Fruit fly (Drosophila melanogaster) whole organism, wandering third instar larva: ENCODE results near the gene solo.

ENCODE experiments used
- Abd-B ChIP-seq: fragments of >200 bp; optimal IDR thresholded peaks from 2 replicates; lab custom pipeline; 2017; ENCODE audit warnings: missing biosample characterization, missing genetic modification characterization
- CG32264 ChIP-seq: fragments of 200-800 bp; sonication (Bioruptor generic); optimal IDR thresholded peaks from 2 replicates; lab custom pipeline; 2016; ENCODE audit warnings: missing biosample characterization, missing genetic modification characterization
- CG9705 ChIP-seq: fragments of 200-800 bp; sonication (Bioruptor generic); optimal IDR thresholded peaks from 2 replicates; lab custom pipeline; 2018; ENCODE audit warnings: missing biosample characterization, mild to moderate bottlenecking, missing genetic modification characterization
- CrebA ChIP-seq: fragments of 200-800 bp; sonication (Bioruptor generic); optimal IDR thresholded peaks from 2 replicates; lab custom pipeline; 2016; ENCODE audit warnings: missing biosample characterization, mild to moderate bottlenecking, missing genetic modification characterization, borderline replicate concordance
- Dfd ChIP-seq: fragments of >200 bp; optimal IDR thresholded peaks from 2 replicates; lab custom pipeline; 2017; ENCODE audit warnings: missing biosample characterization, missing genetic modification characterization
- Dif ChIP-seq: fragments of 200-275, 200-300 bp; sonication (Bioruptor generic); optimal IDR thresholded peaks from 2 replicates; lab custom pipeline; 2018; ENCODE audit warnings: missing biosample characterization, missing genetic modification characterization; ENCODE audit not compliant: partially characterized antibody
- GATAd ChIP-seq: sonication (Bioruptor generic); optimal IDR thresholded peaks from 2 replicates; lab custom pipeline; 2016; ENCODE audit warnings: missing biosample characterization, missing genetic modification characterization
- HLH106 ChIP-seq: fragments of 200-800 bp; optimal IDR thresholded peaks from 3 replicates; lab custom pipeline; 2019; ENCODE audit warnings: missing biosample characterization, mild to moderate bottlenecking, missing genetic modification characterization, moderate library complexity
- Hnf4 ChIP-seq: fragments of 200-800 bp; sonication (Bioruptor generic); optimal IDR thresholded peaks from 2 replicates; lab custom pipeline; 2016; ENCODE audit warnings: missing biosample characterization, mild to moderate bottlenecking, missing genetic modification characterization
- Hr78 ChIP-seq: fragments of >200 bp; optimal IDR thresholded peaks from 2 replicates; lab custom pipeline; 2017; ENCODE audit warnings: missing biosample characterization, missing genetic modification characterization
- Hr83 ChIP-seq: fragments of 200-300 bp; sonication (Bioruptor generic); optimal IDR thresholded peaks from 2 replicates; lab custom pipeline; 2016; ENCODE audit warnings: missing biosample characterization, mild to moderate bottlenecking, missing genetic modification characterization, moderate library complexity; ENCODE audit not compliant: poor library complexity, severe bottlenecking
- Jra ChIP-seq: sonication (Bioruptor generic); optimal IDR thresholded peaks from 2 replicates; lab custom pipeline; 2016; ENCODE audit warnings: missing biosample characterization, missing genetic modification characterization
- Mio ChIP-seq: sonication (Bioruptor generic); optimal IDR thresholded peaks from 2 replicates; lab custom pipeline; 2016; ENCODE audit warnings: missing biosample characterization, missing genetic modification characterization
- Myc ChIP-seq: fragments of >200 bp; optimal IDR thresholded peaks from 2 replicates; lab custom pipeline; 2017
- N ChIP-seq: fragments of >200 bp; optimal IDR thresholded peaks from 2 replicates; lab custom pipeline; 2018; ENCODE audit warnings: missing biosample characterization, missing external identifiers, missing genetic modification characterization
- OdsH ChIP-seq: fragments of 200-800 bp; sonication (Bioruptor generic); optimal IDR thresholded peaks from 2 replicates; lab custom pipeline; 2016; ENCODE audit warnings: missing biosample characterization, mild to moderate bottlenecking, missing genetic modification characterization
- Rel ChIP-seq, 2 experiments: fragments of 200-800 bp; sonication (Bioruptor generic) in 1 of 2; optimal IDR thresholded peaks; 2 replicates in 1 of 2; 3 replicates in 1 of 2; lab custom pipeline; 2016 to 2019; ENCODE audit warnings: mild to moderate bottlenecking in 2 of 2, missing biosample characterization in 2 of 2, missing genetic modification characterization in 2 of 2, moderate library complexity in 1 of 2
- Sp1 ChIP-seq: fragments of 200-800 bp; sonication (Bioruptor generic); optimal IDR thresholded peaks from 3 replicates; lab custom pipeline; 2019; ENCODE audit warnings: missing biosample characterization, mild to moderate bottlenecking, missing genetic modification characterization, moderate library complexity
- Vsx2 ChIP-seq: fragments of 200-300, 225-300 bp; sonication (Bioruptor generic); optimal IDR thresholded peaks from 2 replicates; lab custom pipeline; 2018; ENCODE audit warnings: missing biosample characterization, missing genetic modification characterization; ENCODE audit not compliant: partially characterized antibody
- br ChIP-seq: fragments of 200-800 bp; sonication (Bioruptor generic); optimal IDR thresholded peaks from 2 replicates; lab custom pipeline; 2016; ENCODE audit warnings: missing biosample characterization, missing genetic modification characterization
- brk ChIP-seq: fragments of 200-800 bp; sonication (Bioruptor generic); optimal IDR thresholded peaks from 2 replicates; lab custom pipeline; 2016; ENCODE audit warnings: missing biosample characterization, mild to moderate bottlenecking, missing genetic modification characterization
- dl ChIP-seq, 2 experiments: fragments of 175-275, 200-275 bp in 1 of 2; fragments of 200-275 bp in 1 of 2; sonication (Bioruptor generic); optimal IDR thresholded peaks; lab custom pipeline; 2018; ENCODE audit warnings: mild to moderate bottlenecking in 2 of 2, missing biosample characterization in 2 of 2, missing genetic modification characterization in 2 of 2, moderate library complexity in 2 of 2; ENCODE audit not compliant: partially characterized antibody in 2 of 2, insufficient read depth in 1 of 2
- dmrt93B ChIP-seq: fragments of 200-800 bp; sonication (Bioruptor generic); optimal IDR thresholded peaks from 2 replicates; lab custom pipeline; 2018; ENCODE audit warnings: missing biosample characterization, mild to moderate bottlenecking, missing genetic modification characterization
- dsf ChIP-seq: sonication (Bioruptor generic); optimal IDR thresholded peaks from 2 replicates; lab custom pipeline; 2016; ENCODE audit warnings: missing biosample characterization, missing genetic modification characterization, borderline replicate concordance
- ey ChIP-seq: fragments of 200-800 bp; sonication (Bioruptor generic); optimal IDR thresholded peaks from 2 replicates; lab custom pipeline; 2016; ENCODE audit warnings: missing biosample characterization, missing genetic modification characterization
- foxo ChIP-seq, 2 experiments: fragments of 200-800 bp; sonication (Bioruptor generic); optimal IDR thresholded peaks; 2 replicates in 1 of 2; 3 replicates in 1 of 2; lab custom pipeline; 2016 to 2017; ENCODE audit warnings: missing biosample characterization in 2 of 2, missing genetic modification characterization in 2 of 2
- fru ChIP-seq: fragments of 200-800 bp; sonication (Bioruptor generic); optimal IDR thresholded peaks from 3 replicates; lab custom pipeline; 2016; ENCODE audit warnings: missing biosample characterization, mild to moderate bottlenecking, missing genetic modification characterization
- h ChIP-seq: fragments of 200-800 bp; sonication (Bioruptor generic); optimal IDR thresholded peaks from 3 replicates; lab custom pipeline; 2016; ENCODE audit warnings: missing biosample characterization, mild to moderate bottlenecking, missing genetic modification characterization
- jim ChIP-seq: fragments of 175-275, 200-325 bp; sonication (Bioruptor generic); optimal IDR thresholded peaks from 2 replicates; lab custom pipeline; 2016; ENCODE audit warnings: missing biosample characterization, mild to moderate bottlenecking, missing genetic modification characterization
- lola ChIP-seq: fragments of >200 bp; optimal IDR thresholded peaks from 2 replicates; lab custom pipeline; 2017; ENCODE audit warnings: missing biosample characterization, missing genetic modification characterization
- pan ChIP-seq: fragments of >200 bp; optimal IDR thresholded peaks from 2 replicates; lab custom pipeline; 2017
- psq ChIP-seq: fragments of 200-800 bp; sonication (Bioruptor generic); optimal IDR thresholded peaks from 3 replicates; lab custom pipeline; 2017; ENCODE audit warnings: missing biosample characterization, mild to moderate bottlenecking, missing genetic modification characterization, moderate library complexity
- rgr ChIP-seq: fragments of 200-800 bp; sonication (Bioruptor generic); optimal IDR thresholded peaks from 3 replicates; lab custom pipeline; 2016; ENCODE audit warnings: missing biosample characterization, mild to moderate bottlenecking, missing genetic modification characterization
- sage ChIP-seq: fragments of 200-800 bp; sonication (Bioruptor generic); optimal IDR thresholded peaks from 2 replicates; lab custom pipeline; 2016; ENCODE audit warnings: missing biosample characterization, mild to moderate bottlenecking, missing genetic modification characterization
- sv ChIP-seq: fragments of 200-800 bp; sonication (Bioruptor generic); optimal IDR thresholded peaks from 3 replicates; lab custom pipeline; 2016; ENCODE audit warnings: missing biosample characterization, missing genetic modification characterization
- tai ChIP-seq: sonication (Bioruptor generic); optimal IDR thresholded peaks from 2 replicates; lab custom pipeline; 2016; ENCODE audit warnings: missing biosample characterization, missing genetic modification characterization
- usp ChIP-seq: fragments of >200 bp; optimal IDR thresholded peaks from 2 replicates; lab custom pipeline; 2017; ENCODE audit warnings: missing biosample characterization, missing genetic modification characterization
- woc ChIP-seq: sonication (Bioruptor generic); optimal IDR thresholded peaks from 2 replicates; lab custom pipeline; 2016; ENCODE audit warnings: missing biosample characterization, mild to moderate bottlenecking, missing genetic modification characterization

solo gene

DNA sequence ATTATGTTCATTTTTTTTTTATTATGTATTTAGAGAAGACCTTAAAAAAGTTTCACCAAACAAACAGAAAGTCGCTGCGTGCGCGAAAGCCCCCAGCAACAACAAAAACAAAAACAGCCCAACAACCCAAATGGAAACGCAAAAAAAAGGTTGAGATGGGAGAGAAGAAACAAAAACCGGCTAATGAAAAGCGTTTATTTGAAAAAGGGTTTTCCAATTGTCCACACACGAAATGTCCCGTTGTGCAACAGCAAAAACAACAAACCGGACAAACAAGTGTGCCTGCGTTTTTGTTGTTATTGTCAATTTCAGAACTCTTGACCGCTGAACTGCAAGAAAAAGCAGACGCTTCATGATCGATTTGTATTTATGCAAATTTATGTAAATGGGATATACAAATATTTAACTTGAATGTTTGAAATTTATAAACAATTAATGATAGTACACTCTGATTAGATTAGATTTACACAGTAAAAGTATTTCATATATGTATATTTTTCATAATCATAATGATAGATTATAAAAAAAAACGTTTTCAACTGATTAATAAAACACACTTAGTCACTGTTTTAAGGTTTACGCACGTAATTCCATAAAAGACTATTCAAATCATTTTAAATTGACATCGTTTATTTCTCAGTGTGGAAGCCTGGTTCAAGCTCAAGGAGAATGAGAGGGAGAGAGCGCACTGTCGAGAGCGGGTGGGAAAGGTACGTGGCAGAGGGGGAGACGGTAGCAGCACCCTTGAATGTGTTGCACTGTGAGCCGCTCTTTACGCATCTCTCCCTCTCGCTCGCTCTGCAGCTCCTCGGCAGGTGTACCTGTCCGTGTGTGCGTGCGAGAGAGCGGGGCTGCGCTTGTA lies 4.9 kb upstream of the solo start:
- no peak for TF ChIP-seq dsf (GFP tag; lab: Kevin White, UChicago)
- TF ChIP-seq Myc = no peak
- peak; percentile 66 for TF ChIP-seq Hnf4 (GFP tag; lab: Kevin White, UChicago)
- peak; percentile 79 for TF ChIP-seq woc (GFP tag; lab: Kevin White, UChicago)
- TF ChIP-seq dmrt93B (GFP tag; lab: Kevin White, UChicago) = peak; percentile 75
- peak in 1 of 2 experiments; percentile 88 for TF ChIP-seq foxo (GFP tag; optimal IDR thresholded peaks at IDR 0.05; lab: Kevin White, UChicago)
- TF ChIP-seq CrebA (GFP tag; lab: Kevin White, UChicago) = no peak
- TF ChIP-seq Dfd (GFP tag; lab: Kevin White, UChicago) = no peak
- no peak for TF ChIP-seq Mio (GFP tag; lab: Kevin White, UChicago)
- TF ChIP-seq HLH106 (tag; lab: Kevin White, UChicago) = peak; percentile 84
- no peak for TF ChIP-seq Rel (GFP tag; optimal IDR thresholded peaks at IDR 0.05; lab: Kevin White, UChicago)
- peak; percentile 13 for TF ChIP-seq Rel (tag; optimal IDR thresholded peaks at IDR 0.05; lab: Kevin White, UChicago)
- peak; percentile 19 for TF ChIP-seq Hr83 (GFP tag; lab: Kevin White, UChicago)
- peak; percentile 85 for TF ChIP-seq rgr
- TF ChIP-seq ey (GFP tag; lab: Kevin White, UChicago) = peak; percentile 69
- TF ChIP-seq CG9705 (GFP tag; lab: Kevin White, UChicago) = peak; percentile 62
- peak; percentile 65 for TF ChIP-seq Vsx2 (GFP tag; lab: Kevin White, UChicago)
- TF ChIP-seq Abd-B (GFP tag; lab: Kevin White, UChicago) = no peak
- peak; percentile 89 for TF ChIP-seq Dif (GFP tag; lab: Kevin White, UChicago)
- TF ChIP-seq psq (GFP tag; lab: Kevin White, UChicago) = peak; percentile 81
- no peak for TF ChIP-seq CG32264 (GFP tag; lab: Kevin White, UChicago)
- no peak for TF ChIP-seq lola (GFP tag; lab: Kevin White, UChicago)
- no peak for TF ChIP-seq Hr78
- no peak for TF ChIP-seq usp
- TF ChIP-seq jim (GFP tag; lab: Kevin White, UChicago) = no peak
- peak; percentile 61 for TF ChIP-seq brk (GFP tag; lab: Kevin White, UChicago)
- TF ChIP-seq GATAd = no peak
- peak; percentile 84 for TF ChIP-seq h (GFP tag; lab: Kevin White, UChicago)
- TF ChIP-seq sv (GFP tag; lab: Kevin White, UChicago) = peak; percentile 48
- no peak for TF ChIP-seq tai (GFP tag; lab: Kevin White, UChicago)
- peak; percentile 60 for TF ChIP-seq sage (GFP tag; lab: Kevin White, UChicago)
- TF ChIP-seq dl (GFP tag; optimal IDR thresholded peaks at IDR 0.05; lab: Kevin White, UChicago; ENCODE audit: insufficient read depth in 1 of 2, partially characterized antibody in 2 of 2) = peak; percentile 24 to 85
- peak; percentile 81 for TF ChIP-seq OdsH (GFP tag; lab: Kevin White, UChicago)
- TF ChIP-seq fru (GFP tag; lab: Kevin White, UChicago) = peak; percentile 80
- peak; percentile 6 for TF ChIP-seq Jra
- TF ChIP-seq br = peak; percentile 70
- TF ChIP-seq Sp1 (GFP tag; lab: Kevin White, UChicago) = peak; percentile 83
- TF ChIP-seq N (GFP tag; lab: Kevin White, UChicago) = peak; percentile 43
- TF ChIP-seq pan (lab: Kevin White, UChicago) = no peak
